Worm (Caenorhabditis elegans) whole organism, late embryonic: ENCODE measurements around the gene K09C4.9.

Source experiments
- C08G9.2 ChIP-seq: sonication (generic microtip); optimal IDR thresholded peaks from 2 replicates; lab custom pipeline; 2016; ENCODE audit warnings: mild to moderate bottlenecking, missing genetic modification characterization, moderate library complexity, missing compliant biosample characterization
- C38D4.7 ChIP-seq: fragments of 200-800 bp; sonication (Bioruptor generic); optimal IDR thresholded peaks from 2 replicates; lab custom pipeline; 2018; ENCODE audit warnings: mild to moderate bottlenecking, missing genetic modification characterization, moderate library complexity, missing compliant biosample characterization
- K02D7.2 ChIP-seq: sonication (generic microtip); optimal IDR thresholded peaks from 2 replicates; lab custom pipeline; 2017; ENCODE audit warnings: mild to moderate bottlenecking, missing genetic modification characterization, missing compliant biosample characterization
- K09A11.1 ChIP-seq: sonication (generic microtip); optimal IDR thresholded peaks from 2 replicates; lab custom pipeline; 2017; ENCODE audit warnings: antibody characterized with exemption, mild to moderate bottlenecking, missing genetic modification characterization, missing compliant biosample characterization; ENCODE audit not compliant: insufficient read depth
- ceh-19 ChIP-seq: fragments of 200-800 bp; sonication (Bioruptor generic); optimal IDR thresholded peaks from 2 replicates; lab custom pipeline; 2018; ENCODE audit warnings: mild to moderate bottlenecking, missing genetic modification characterization, missing compliant biosample characterization
- ceh-2 ChIP-seq: sonication (generic microtip); optimal IDR thresholded peaks from 2 replicates; lab custom pipeline; 2016; ENCODE audit warnings: missing genotype, missing genetic modification characterization, missing compliant biosample characterization
- ceh-22 ChIP-seq: sonication (generic microtip); optimal IDR thresholded peaks from 2 replicates; lab custom pipeline; 2017; ENCODE audit warnings: missing biosample characterization, missing genetic modification characterization
- ceh-24 ChIP-seq: sonication (generic microtip); optimal IDR thresholded peaks from 2 replicates; lab custom pipeline; 2016; ENCODE audit warnings: mild to moderate bottlenecking, missing genetic modification characterization, missing compliant biosample characterization
- dmd-4 ChIP-seq: sonication (generic microtip); optimal IDR thresholded peaks from 2 replicates; lab custom pipeline; 2016; ENCODE audit warnings: borderline replicate concordance, missing genetic modification characterization, missing compliant biosample characterization
- dve-1 ChIP-seq: sonication (generic microtip); optimal IDR thresholded peaks from 2 replicates; lab custom pipeline; 2017; ENCODE audit warnings: antibody characterized with exemption, mild to moderate bottlenecking, missing genetic modification characterization, missing compliant biosample characterization
- elt-2 ChIP-seq: sonication (generic microtip); optimal IDR thresholded peaks from 2 replicates; lab custom pipeline; 2016; ENCODE audit warnings: missing genetic modification reagents, missing genetic modification characterization, missing compliant biosample characterization
- elt-4 ChIP-seq: sonication (generic microtip); optimal IDR thresholded peaks from 2 replicates; lab custom pipeline; 2016; ENCODE audit warnings: missing genetic modification characterization, missing compliant biosample characterization
- ets-4 ChIP-seq: sonication (generic microtip); optimal IDR thresholded peaks from 2 replicates; lab custom pipeline; 2016; ENCODE audit warnings: missing genetic modification characterization, missing compliant biosample characterization
- eyg-1 ChIP-seq: sonication (generic microtip); optimal IDR thresholded peaks from 2 replicates; lab custom pipeline; 2016; ENCODE audit warnings: missing genotype, missing genetic modification characterization, missing compliant biosample characterization
- fkh-10 ChIP-seq: fragments of 150-350 bp; optimal IDR thresholded peaks from 2 replicates; lab custom pipeline; 2014; ENCODE audit warnings: missing biosample characterization, missing genetic modification reagents, missing genetic modification characterization
- gmeb-2 ChIP-seq: sonication (generic microtip); optimal IDR thresholded peaks from 2 replicates; lab custom pipeline; 2016; ENCODE audit warnings: missing genetic modification characterization, inconsistent platforms, missing compliant biosample characterization
- hlh-6 ChIP-seq: sonication (generic microtip); optimal IDR thresholded peaks from 2 replicates; lab custom pipeline; 2016; ENCODE audit warnings: missing genotype, missing genetic modification characterization, missing compliant biosample characterization
- lim-6 ChIP-seq: sonication (generic microtip); optimal IDR thresholded peaks from 2 replicates; lab custom pipeline; 2016; ENCODE audit warnings: missing genetic modification characterization, missing compliant biosample characterization
- nfya-1 ChIP-seq: sonication (generic microtip); optimal IDR thresholded peaks from 2 replicates; lab custom pipeline; 2017; ENCODE audit warnings: missing genetic modification characterization, mild to moderate bottlenecking, missing compliant biosample characterization, antibody characterized with exemption, moderate library complexity
- pat-9 ChIP-seq: fragments of 200-800 bp; sonication (Bioruptor generic); optimal IDR thresholded peaks from 2 replicates; lab custom pipeline; 2018; ENCODE audit warnings: mild to moderate bottlenecking, missing genetic modification characterization, moderate library complexity, missing compliant biosample characterization
- pha-4 ChIP-seq: fragments of 150-350 bp; optimal IDR thresholded peaks from 2 replicates; lab custom pipeline; 2018; ENCODE audit warnings: missing biosample characterization, missing genetic modification reagents, missing genetic modification characterization
- pros-1 ChIP-seq: fragments of 150-350 bp; optimal IDR thresholded peaks from 2 replicates; lab custom pipeline; 2014; ENCODE audit warnings: missing biosample characterization, missing genetic modification reagents, missing genetic modification characterization
- rnt-1 ChIP-seq: sonication (generic microtip); optimal IDR thresholded peaks from 2 replicates; lab custom pipeline; 2016; ENCODE audit warnings: missing genetic modification characterization, missing compliant biosample characterization
- sox-2 ChIP-seq: fragments of 200-800 bp; sonication (Bioruptor generic); IDR thresholded peaks from 2 replicates; pipeline ENCODE4 v1.3.6; 2022; ENCODE audit warnings: missing genetic modification reagents, missing genetic modification characterization, missing compliant biosample characterization
- sox-4 ChIP-seq: sonication (generic microtip); optimal IDR thresholded peaks from 2 replicates; lab custom pipeline; 2017; ENCODE audit warnings: mild to moderate bottlenecking, missing genetic modification characterization, inconsistent platforms, missing compliant biosample characterization
- syd-9 ChIP-seq: sonication (generic microtip); optimal IDR thresholded peaks from 2 replicates; lab custom pipeline; 2016; ENCODE audit warnings: mild to moderate bottlenecking, missing genetic modification characterization, moderate library complexity, missing compliant biosample characterization
- tbx-2 ChIP-seq: sonication (generic microtip); optimal IDR thresholded peaks from 2 replicates; lab custom pipeline; 2016; ENCODE audit warnings: missing genetic modification characterization, missing compliant biosample characterization
- ttx-3 ChIP-seq: sonication (generic microtip); optimal IDR thresholded peaks from 2 replicates; lab custom pipeline; 2016; ENCODE audit warnings: missing genetic modification reagents, missing genetic modification characterization, missing compliant biosample characterization
- unc-86 ChIP-seq: sonication (generic microtip); optimal IDR thresholded peaks from 2 replicates; lab custom pipeline; 2016; ENCODE audit warnings: missing genetic modification characterization, missing compliant biosample characterization
- zip-5 ChIP-seq: sonication (generic microtip); optimal IDR thresholded peaks from 2 replicates; lab custom pipeline; 2016; ENCODE audit warnings: missing genetic modification characterization, missing compliant biosample characterization

The K09C4.9 gene

DNA sequence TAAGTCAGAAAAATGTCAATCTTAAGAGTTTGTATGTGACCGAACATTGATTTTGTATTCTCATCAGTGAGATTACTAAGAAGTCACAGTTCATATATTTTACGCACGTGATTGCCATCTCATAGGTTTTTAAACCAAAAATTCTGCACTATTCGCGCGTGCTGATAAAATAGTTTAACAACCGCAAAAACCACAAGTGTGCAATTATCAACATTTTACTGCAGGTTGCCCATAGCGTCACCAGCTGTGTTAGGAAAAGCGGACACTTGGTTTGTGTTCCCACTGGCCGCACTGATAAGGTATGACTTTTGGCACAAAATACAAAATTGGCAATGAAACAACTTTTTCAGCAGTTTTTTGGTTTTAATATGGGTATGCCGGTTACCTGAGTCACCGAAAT is 18.6 kb upstream of the K09C4.9 start:
- TF ChIP-seq elt-2 (tag; lab: Kevin White, UChicago) = peak; percentile 53
- TF ChIP-seq pha-4 (tag; lab: Kevin White, UChicago) = no peak

DNA sequence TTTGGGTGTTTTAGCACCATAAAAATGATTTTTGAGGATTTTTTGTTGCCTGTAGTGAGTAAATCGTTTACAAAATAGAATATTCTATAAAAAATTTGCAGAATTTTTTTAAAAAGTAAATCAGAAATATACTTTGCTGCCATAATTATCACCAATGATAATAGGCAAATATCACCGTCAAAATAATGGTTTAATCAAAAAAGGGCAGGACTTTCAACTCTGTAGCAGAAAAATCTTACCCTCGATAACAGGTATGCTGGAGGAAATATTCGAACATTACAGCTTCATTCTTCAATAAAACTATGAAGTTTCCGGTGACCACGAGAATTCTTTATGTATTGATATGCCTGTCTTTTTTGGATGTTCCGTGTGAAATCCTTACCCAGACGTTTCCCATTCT is 17.6 kb upstream of the K09C4.9 start, which contains the start of gene K09C4.4:
Gene K09C4.4, plus strand, starts transcription at position 301 of the 400 bp plus-strand sequence.
- TF ChIP-seq pha-4 (tag; lab: Kevin White, UChicago) (no peak), pat-9 (tag; lab: Kevin White, UChicago) (no peak)

DNA sequence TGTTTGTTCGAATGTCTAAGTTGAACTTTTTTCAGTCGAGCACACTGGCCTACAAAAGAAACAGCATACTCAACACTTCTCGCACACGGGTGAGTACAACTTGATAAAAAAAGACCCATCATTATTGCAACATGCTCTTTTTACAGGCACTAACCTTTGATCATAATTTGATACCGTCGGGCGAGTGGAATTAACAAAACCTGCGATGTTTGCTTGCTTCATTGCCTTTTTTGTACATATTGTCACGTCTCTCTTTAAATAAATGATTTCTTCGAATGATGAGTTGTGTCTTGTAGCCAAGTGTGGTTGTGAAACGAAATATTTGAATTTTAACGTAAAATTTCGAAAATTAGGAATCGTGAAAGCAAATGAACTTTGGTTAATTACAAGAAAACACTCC is 13.9 kb upstream of the K09C4.9 start:
- TF ChIP-seq C38D4.7 (GFP tag; lab: Kevin White, UChicago) (no peak), ttx-3 (tag; lab: Kevin White, UChicago) (no peak), ets-4 (tag; lab: Kevin White, UChicago) (no peak), dve-1 (no peak), ceh-2 (tag; lab: Kevin White, UChicago) (no peak), nfya-1 (tag; lab: Kevin White, UChicago) (no peak), hlh-6 (tag; lab: Kevin White, UChicago) (no peak)

DNA sequence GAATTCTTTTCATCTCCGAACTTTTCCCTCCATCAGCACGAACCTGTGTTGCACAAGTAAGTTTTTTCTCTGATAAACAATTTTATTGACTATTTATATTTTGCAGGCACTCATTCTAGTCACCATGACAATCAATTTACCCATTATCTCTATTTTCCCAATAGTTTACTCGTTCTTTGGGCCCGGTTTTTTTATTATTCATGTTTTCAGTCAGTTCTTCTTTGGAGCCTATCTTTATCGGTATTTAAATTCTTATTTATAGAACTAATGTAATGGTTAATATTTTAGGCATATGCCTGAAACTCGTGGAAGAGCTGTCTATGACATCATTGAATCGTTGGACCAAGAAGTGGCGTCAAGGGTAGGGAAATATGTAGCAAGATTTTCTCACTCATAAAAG is 13.4 kb upstream of the K09C4.9 start:
- TF ChIP-seq sox-4 (tag; lab: Kevin White, UChicago) = no peak
- no peak for TF ChIP-seq ceh-19 (GFP tag; lab: Kevin White, UChicago)
- no peak for TF ChIP-seq pros-1
- no peak for TF ChIP-seq unc-86
- TF ChIP-seq C08G9.2 = no peak
- TF ChIP-seq nfya-1 (tag; lab: Kevin White, UChicago) = no peak
- no peak for TF ChIP-seq fkh-10 (GFP tag; lab: Kevin White, UChicago)
- TF ChIP-seq eyg-1 (tag; lab: Kevin White, UChicago) = no peak
- no peak for TF ChIP-seq elt-4 (tag; lab: Kevin White, UChicago)
- no peak for TF ChIP-seq ceh-22 (tag; lab: Kevin White, UChicago)
- no peak for TF ChIP-seq zip-5 (tag; lab: Kevin White, UChicago)
- TF ChIP-seq gmeb-2 = no peak
- TF ChIP-seq elt-2 (tag; lab: Kevin White, UChicago) = no peak
- no peak for TF ChIP-seq rnt-1 (tag; lab: Kevin White, UChicago)
- no peak for TF ChIP-seq sox-2
- TF ChIP-seq, all 69 proteins: peak for 0

DNA sequence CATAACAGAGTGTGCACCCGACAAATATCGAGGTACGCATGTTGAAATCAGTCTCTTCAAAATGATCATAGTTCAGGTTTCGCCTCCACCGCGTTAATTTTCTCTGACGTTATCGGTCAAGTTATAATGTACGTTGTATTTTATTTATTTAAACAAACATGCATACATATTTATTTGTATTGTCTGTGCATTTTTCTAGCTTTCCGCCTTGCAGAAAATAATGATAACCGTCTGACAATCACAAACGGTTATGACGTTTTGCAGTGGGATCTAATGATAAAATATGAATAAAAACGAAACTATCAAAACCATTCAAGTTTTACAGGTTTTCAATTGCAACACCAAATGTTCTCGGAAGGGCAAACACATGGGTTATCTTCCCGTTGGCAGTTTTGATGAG is 11.6 kb upstream of the K09C4.9 start:
- TF ChIP-seq elt-2 (tag; lab: Kevin White, UChicago) (peak; percentile 3), dmd-4 (no peak), syd-9 (tag; lab: Kevin White, UChicago) (no peak), dve-1 (no peak)

DNA sequence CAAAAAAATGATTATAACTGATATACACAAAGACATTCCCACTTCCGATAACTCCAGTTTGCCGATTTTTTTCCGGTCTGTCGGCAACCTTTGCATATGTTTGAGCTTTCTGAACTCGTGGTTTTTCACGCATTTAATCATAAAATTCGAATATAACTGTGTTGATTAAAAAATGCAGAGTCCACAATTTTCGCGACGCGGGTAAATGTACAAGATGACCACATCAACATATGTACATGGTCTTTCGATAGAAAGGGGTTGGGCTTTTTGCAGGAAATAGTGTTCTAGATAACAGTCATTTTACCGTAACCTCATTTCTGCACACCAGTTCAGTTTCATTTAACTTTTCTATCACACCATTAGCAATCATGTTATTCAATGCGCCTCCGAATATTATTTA is 10.7 kb upstream of the K09C4.9 start, which contains the start of gene K09C4.5:
Gene K09C4.5, plus strand, starts transcription at position 326 of the 400 bp plus-strand sequence.
- TF ChIP-seq K02D7.2 (tag; lab: Kevin White, UChicago) (no peak), ets-4 (tag; lab: Kevin White, UChicago) (no peak), rnt-1 (tag; lab: Kevin White, UChicago) (no peak), ceh-2 (tag; lab: Kevin White, UChicago) (no peak), ceh-24 (tag; lab: Kevin White, UChicago) (no peak), tbx-2 (no peak), lim-6 (tag; lab: Kevin White, UChicago) (no peak)

DNA sequence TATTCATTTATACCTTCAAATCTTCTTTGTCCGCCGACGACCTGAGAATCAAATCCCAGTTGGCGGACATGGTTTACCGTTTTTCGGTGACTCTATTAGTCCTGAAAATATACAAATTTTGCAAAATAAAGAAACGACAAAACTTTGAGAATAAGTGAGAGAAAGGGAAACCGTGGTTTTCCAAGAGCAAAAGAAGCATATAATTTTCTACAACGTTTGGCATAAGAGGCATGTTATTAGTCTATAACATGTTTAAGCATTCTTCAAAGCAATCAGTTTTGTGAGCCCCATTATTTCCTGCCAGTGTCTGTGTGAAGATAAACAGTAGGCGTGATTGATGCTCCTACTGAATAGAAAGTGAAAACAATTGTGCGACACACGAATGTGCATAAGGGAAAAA is 8.6 kb upstream of the K09C4.9 start, which contains the start of gene K09C4.10:
Gene K09C4.10, minus strand, starts transcription at position 101 of the 400 bp plus-strand sequence.
- no peak for TF ChIP-seq K09A11.1 (tag; lab: Kevin White, UChicago)
